Worm (Caenorhabditis elegans): ENCODE data around the gene ZK1058.9.

ZK1058.9 gene

DNA sequence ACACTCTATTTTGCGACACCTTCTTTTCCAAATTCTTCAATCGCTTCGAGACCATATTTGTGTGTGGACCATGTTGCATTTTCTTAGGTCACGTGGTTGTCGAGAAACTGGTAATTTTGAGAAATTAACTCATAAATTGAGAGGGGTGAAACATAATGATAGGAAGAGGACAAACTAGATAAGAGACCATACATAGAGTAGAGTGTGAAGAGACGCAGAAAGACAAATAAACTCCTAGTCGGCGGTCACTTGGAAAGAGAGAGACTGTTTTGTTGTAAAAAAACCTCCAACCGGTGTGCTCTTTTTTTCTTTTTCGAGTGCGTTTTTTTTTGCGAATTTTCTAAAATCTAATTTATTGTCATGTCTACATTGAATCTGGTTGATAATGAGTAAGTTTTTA, 34.0 kb upstream of the ZK1058.9 start, which contains the start of gene R10E9.3:
TSS of gene R10E9.3 (plus strand) at position 235 of the 400 bp plus-strand sequence.
- TF ChIP-seq unc-120 (tag; optimal IDR thresholded peaks at IDR 0.05; ENCODE audit: poor library complexity, severe bottlenecking) = no peak
- no peak for TF ChIP-seq M03D4.4 (tag; optimal IDR thresholded peaks at IDR 0.05)
- no peak for TF ChIP-seq drap-1 (GFP tag; optimal IDR thresholded peaks at IDR 0.05)
- TF ChIP-seq elt-3 (tag; optimal IDR thresholded peaks at IDR 0.05) = no peak
- no peak for TF ChIP-seq unc-39 (tag; optimal IDR thresholded peaks at IDR 0.05)
- TF ChIP-seq hlh-1 (tag; optimal IDR thresholded peaks at IDR 0.05) = no peak

DNA sequence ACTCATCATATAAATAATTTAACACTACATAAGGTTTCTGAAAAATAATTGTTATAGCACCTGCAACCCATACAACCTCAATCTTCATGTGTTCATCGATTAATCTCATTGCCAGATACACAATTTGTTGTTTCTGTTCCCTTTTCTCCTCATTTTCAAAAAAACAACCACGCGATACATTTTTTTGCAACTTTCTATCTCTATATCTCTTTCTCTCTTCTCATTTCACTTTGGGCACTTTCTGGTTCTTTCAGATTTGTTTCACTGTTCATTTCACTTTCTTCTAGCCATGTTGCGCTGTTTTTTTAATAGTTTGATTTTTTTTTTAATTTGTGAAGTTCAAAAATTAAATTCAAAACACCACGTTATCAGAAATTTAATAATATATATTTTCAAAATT, 33.2 kb upstream of the ZK1058.9 start:
- TF ChIP-seq sptf-1 (tag; optimal IDR thresholded peaks at IDR 0.05) (no peak), lsy-2 (tag; optimal IDR thresholded peaks at IDR 0.05) (no peak), flh-1 (GFP tag; optimal IDR thresholded peaks at IDR 0.05) (no peak), lin-13 (tag; optimal IDR thresholded peaks at IDR 0.05) (no peak), zip-8 (tag; optimal IDR thresholded peaks at IDR 0.05) (no peak), cnd-1 (tag; optimal IDR thresholded peaks at IDR 0.05) (no peak), ceh-83 (GFP tag; optimal IDR thresholded peaks at IDR 0.05) (no peak), ceh-43 (GFP tag; optimal IDR thresholded peaks at IDR 0.05) (no peak), unc-62 (GFP tag; optimal IDR thresholded peaks at IDR 0.05) (no peak), pha-4 (tag; optimal IDR thresholded peaks at IDR 0.05) (no peak), nhr-28 (tag; optimal IDR thresholded peaks at IDR 0.05) (no peak), drap-1 (GFP tag; optimal IDR thresholded peaks at IDR 0.05) (no peak), ham-2 (GFP tag; optimal IDR thresholded peaks at IDR 0.05) (no peak), sem-2 (GFP tag; optimal IDR thresholded peaks at IDR 0.05) (no peak)

DNA sequence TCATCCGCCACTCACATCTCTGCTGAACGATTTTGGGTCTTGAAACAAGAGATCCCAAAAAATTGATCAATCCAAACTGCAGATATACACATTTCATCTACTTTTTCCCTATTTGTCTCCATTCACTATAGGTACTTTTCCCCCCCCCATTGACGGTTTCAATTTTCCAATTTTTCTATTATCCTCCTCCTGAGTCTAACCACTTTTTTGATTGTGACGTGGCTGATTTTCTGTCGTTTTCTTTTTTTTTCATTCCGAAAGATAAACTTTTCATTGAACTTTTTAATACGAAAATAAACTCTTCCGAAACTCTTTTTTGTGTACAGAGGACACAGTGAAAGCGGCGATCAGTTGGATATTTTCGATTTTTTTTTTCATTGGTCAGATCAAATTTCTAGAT, 31.8 kb upstream of the ZK1058.9 start:
- TF ChIP-seq pha-4 (tag; optimal IDR thresholded peaks at IDR 0.05) (no peak), blmp-1 (tag; optimal IDR thresholded peaks at IDR 0.05) (no peak), ceh-83 (GFP tag; optimal IDR thresholded peaks at IDR 0.05) (no peak), elt-1 (tag; optimal IDR thresholded peaks at IDR 0.05; ENCODE audit: borderline replicate concordance, insufficient read depth) (no peak)

DNA sequence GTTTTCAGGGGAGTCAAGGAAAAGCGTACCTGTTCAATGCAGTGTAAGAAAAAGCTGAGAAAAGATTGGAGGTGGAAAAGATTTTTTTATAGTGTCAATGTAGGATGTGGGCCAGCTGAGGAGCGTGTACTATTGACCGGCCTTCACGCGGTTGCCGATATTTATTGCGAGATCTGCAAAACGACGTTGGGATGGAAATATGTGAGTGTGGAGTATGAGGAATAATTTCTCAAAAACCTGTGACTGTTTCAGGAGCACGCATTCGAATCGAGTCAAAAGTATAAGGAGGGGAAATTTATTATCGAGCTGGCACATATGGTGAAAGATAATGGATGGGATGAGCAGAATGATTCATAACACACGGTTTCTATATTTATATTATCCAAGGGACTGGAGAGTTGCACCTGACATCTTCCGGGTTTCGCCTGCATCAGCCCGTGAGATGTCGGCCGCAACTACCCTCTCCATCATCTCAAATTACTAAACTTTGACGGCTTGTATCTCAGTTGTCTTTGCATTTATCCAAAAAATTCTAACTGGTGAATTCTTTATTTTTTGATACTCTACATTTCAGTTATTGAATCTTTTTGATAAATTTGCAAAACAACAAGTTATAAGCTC, 31.2 kb upstream of the ZK1058.9 start:
- TF ChIP-seq hlh-1 (tag; optimal IDR thresholded peaks at IDR 0.05) = no peak
- TF ChIP-seq sem-2 (GFP tag; optimal IDR thresholded peaks at IDR 0.05) = no peak
- no peak for TF ChIP-seq drap-1 (GFP tag; optimal IDR thresholded peaks at IDR 0.05)
- TF ChIP-seq ham-2 (GFP tag; optimal IDR thresholded peaks at IDR 0.05) = no peak
- TF ChIP-seq mab-5 (tag; optimal IDR thresholded peaks at IDR 0.05) = no peak
- no peak for TF ChIP-seq lsy-2 (tag; optimal IDR thresholded peaks at IDR 0.05)
- TF ChIP-seq nhr-12 (tag; optimal IDR thresholded peaks at IDR 0.05) = no peak
- TF ChIP-seq bed-3 (GFP tag; optimal IDR thresholded peaks at IDR 0.05) = no peak
- TF ChIP-seq ces-1 (GFP tag; optimal IDR thresholded peaks at IDR 0.05) = no peak
- TF ChIP-seq elt-1 (tag; optimal IDR thresholded peaks at IDR 0.05; ENCODE audit: borderline replicate concordance, insufficient read depth) = no peak
- TF ChIP-seq ceh-39 (tag; optimal IDR thresholded peaks at IDR 0.05) = no peak
- TF ChIP-seq cnd-1 (tag; optimal IDR thresholded peaks at IDR 0.05) = no peak

DNA sequence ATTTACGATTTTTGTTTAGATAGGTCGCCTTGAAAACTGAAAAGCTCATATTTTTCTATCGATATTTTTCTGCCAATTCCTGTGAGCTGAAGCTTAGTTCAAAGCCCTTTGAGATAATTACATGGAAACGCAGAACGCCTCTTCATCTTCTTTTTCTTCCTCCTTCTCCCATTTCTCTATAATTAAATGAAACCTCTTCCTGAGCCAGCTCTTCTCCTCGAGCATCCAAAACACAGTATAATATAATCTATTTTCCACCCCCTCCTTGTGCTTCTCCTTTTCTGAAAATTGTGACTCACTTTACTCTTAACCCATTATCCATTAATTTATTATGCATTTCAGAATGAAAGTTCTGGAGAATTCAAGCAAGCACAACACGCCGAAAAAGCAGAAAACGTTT, 30.3 kb upstream of the ZK1058.9 start, which contains the start of gene F37A8.5:
TSS of gene F37A8.5 (plus strand) at position 332 of the 400 bp plus-strand sequence.
- no peak for TF ChIP-seq unc-62 (GFP tag; optimal IDR thresholded peaks at IDR 0.05)
- TF ChIP-seq ces-1 (GFP tag; optimal IDR thresholded peaks at IDR 0.05) = peak; percentile 77

DNA sequence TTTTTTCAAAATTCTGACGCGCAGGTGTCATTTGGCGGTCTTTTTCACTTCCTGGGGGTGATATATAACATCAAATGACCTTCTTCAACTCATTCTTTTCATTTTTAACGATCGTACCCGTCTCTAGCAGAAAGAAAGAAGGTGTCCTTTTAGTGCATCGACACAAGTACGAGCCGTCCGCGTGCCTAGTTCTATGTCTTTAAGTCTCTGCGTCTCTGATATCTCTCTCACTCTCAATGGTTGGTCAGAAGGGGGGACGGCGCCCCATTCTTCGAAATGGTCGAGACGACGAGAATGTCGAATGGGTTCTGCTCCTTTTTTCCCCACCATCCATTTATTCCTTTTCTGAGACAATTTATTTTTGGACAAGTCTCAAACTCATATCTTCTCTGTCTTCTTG, 29.7 kb upstream of the ZK1058.9 start:
- TF ChIP-seq nhr-237 (tag; optimal IDR thresholded peaks at IDR 0.05) = no peak
- no peak for TF ChIP-seq mls-2 (tag; optimal IDR thresholded peaks at IDR 0.05)
- no peak for TF ChIP-seq snpc-4 (tag; optimal IDR thresholded peaks at IDR 0.05)
- TF ChIP-seq ces-1 (GFP tag; optimal IDR thresholded peaks at IDR 0.05) = no peak
- TF ChIP-seq sptf-1 (tag; optimal IDR thresholded peaks at IDR 0.05) = no peak
- no peak for TF ChIP-seq M03D4.4 (tag; optimal IDR thresholded peaks at IDR 0.05)
- TF ChIP-seq ceh-43 (GFP tag; optimal IDR thresholded peaks at IDR 0.05) = no peak
- no peak for TF ChIP-seq unc-39 (tag; optimal IDR thresholded peaks at IDR 0.05)
- no peak for TF ChIP-seq ceh-39 (tag; optimal IDR thresholded peaks at IDR 0.05)
- TF ChIP-seq lsy-2 (tag; optimal IDR thresholded peaks at IDR 0.05) = no peak
- no peak for TF ChIP-seq bed-3 (GFP tag; optimal IDR thresholded peaks at IDR 0.05)
- TF ChIP-seq tbx-8 (GFP tag; optimal IDR thresholded peaks at IDR 0.05) = no peak
